Worm (Caenorhabditis elegans): ENCODE measurements around the gene osm-6.

DNA sequence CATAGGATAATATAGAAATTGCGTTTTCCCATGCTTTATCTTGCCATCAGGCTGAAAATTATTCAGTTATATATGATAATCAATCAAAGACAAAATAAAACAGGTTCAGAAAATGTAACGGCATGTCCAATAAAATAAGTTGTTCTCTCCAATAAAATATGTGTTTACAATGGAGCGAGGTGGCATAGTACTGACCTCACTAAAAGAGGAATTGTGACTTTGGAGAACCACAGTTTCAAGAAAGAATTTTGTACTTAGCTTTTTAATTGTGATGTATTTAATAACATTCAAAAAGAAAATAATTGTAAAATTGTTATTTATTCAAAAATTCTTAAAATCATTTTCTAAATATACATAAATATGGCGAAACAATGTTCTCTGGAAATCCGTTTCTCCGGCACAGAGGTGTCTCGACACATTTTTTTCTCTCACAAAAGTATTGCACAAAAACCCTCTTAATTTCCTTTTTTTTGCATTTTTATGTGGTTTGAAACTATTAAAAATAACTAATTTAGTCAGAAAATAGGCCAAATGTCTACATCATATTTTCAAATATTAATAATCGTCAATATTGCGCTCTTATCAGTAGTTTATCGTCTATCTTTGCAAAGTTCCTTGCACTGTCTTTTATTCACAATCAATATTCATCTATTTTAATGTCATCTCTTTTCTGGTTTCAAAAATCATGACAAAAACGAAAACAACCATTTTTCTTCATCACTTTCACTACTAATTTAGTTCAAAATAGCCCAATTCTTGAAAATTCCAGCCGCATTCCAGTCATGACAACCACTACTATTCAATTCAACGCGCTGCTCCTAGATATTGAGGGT, 6.2 kb upstream of the osm-6 start, which contains the start of the genes aman-2 and F58H1.3:
- TF ChIP-seq him-1 (tag; optimal IDR thresholded peaks at IDR 0.05) (no peak), W03F9.2 (tag; optimal IDR thresholded peaks at IDR 0.05) (no peak), dao-5 (tag; optimal IDR thresholded peaks at IDR 0.05) (no peak)

Data from whole organism, L4/young adult.